Worm (Caenorhabditis elegans) whole organism, L2 larva: ENCODE results near the gene ZK1240.3.

Experiments
- C34F6.9 ChIP-seq: fragments of 150-350 bp; optimal IDR thresholded peaks from 2 replicates; lab custom pipeline; 2014; ENCODE audit warnings: missing biosample characterization, missing genetic modification characterization
- R02D3.7 ChIP-seq: fragments of 150-350 bp; optimal IDR thresholded peaks from 2 replicates; lab custom pipeline; 2014; ENCODE audit warnings: missing biosample characterization, missing genetic modification characterization
- Y55F3AM.14 ChIP-seq: fragments of 200-800 bp; sonication (Bioruptor generic); optimal IDR thresholded peaks from 2 replicates; lab custom pipeline; 2018; ENCODE audit warnings: mild to moderate bottlenecking, missing genetic modification characterization, missing compliant biosample characterization
- ZK546.5 ChIP-seq: sonication (generic microtip); optimal IDR thresholded peaks from 2 replicates; lab custom pipeline; 2017; ENCODE audit warnings: missing biosample characterization, missing genetic modification characterization
- ama-1 ChIP-seq: fragments of 150-350 bp; optimal IDR thresholded peaks from 2 replicates; lab custom pipeline; 2018; ENCODE audit warnings: inconsistent platforms
- blmp-1 ChIP-seq: sonication (generic microtip); optimal IDR thresholded peaks from 2 replicates; lab custom pipeline; 2017; ENCODE audit warnings: missing genetic modification characterization, mild to moderate bottlenecking, missing compliant biosample characterization, antibody characterized with exemption, moderate library complexity; ENCODE audit not compliant: insufficient read depth
- ceh-16 ChIP-seq: fragments of 150-350 bp; optimal IDR thresholded peaks from 2 replicates; lab custom pipeline; 2014; ENCODE audit warnings: missing biosample characterization, missing genetic modification characterization
- ceh-82 ChIP-seq: fragments of 150-350 bp; optimal IDR thresholded peaks from 2 replicates; lab custom pipeline; 2014; ENCODE audit warnings: missing biosample characterization, missing genetic modification characterization
- crh-2 ChIP-seq: sonication (generic microtip); optimal IDR thresholded peaks from 2 replicates; lab custom pipeline; 2017; ENCODE audit warnings: missing biosample characterization, missing genetic modification characterization
- dmd-4 ChIP-seq: sonication (generic microtip); optimal IDR thresholded peaks from 2 replicates; lab custom pipeline; 2017; ENCODE audit warnings: missing biosample characterization, missing genetic modification characterization
- elt-1 ChIP-seq: fragments of 150-350 bp; optimal IDR thresholded peaks from 2 replicates; lab custom pipeline; 2014; ENCODE audit warnings: missing biosample characterization, missing genetic modification characterization
- elt-3 ChIP-seq: sonication (generic microtip); optimal IDR thresholded peaks from 2 replicates; lab custom pipeline; 2017; ENCODE audit warnings: missing biosample characterization, missing genetic modification characterization
- fos-1 ChIP-seq: fragments of 150-350 bp; optimal IDR thresholded peaks from 2 replicates; lab custom pipeline; 2014; ENCODE audit warnings: missing biosample characterization, missing genetic modification characterization
- gmeb-1 ChIP-seq: fragments of 150-350 bp; optimal IDR thresholded peaks from 2 replicates; lab custom pipeline; 2014; ENCODE audit warnings: missing biosample characterization, missing genetic modification characterization
- lin-11 ChIP-seq: fragments of 150-350 bp; sonication (generic microtip); optimal IDR thresholded peaks from 2 replicates; lab custom pipeline; 2014; ENCODE audit warnings: missing biosample characterization, missing genetic modification characterization, inconsistent platforms, mixed read lengths
- lin-13 ChIP-seq: fragments of 150-350 bp; optimal IDR thresholded peaks from 2 replicates; lab custom pipeline; 2014; ENCODE audit warnings: missing biosample characterization, missing genetic modification reagents, missing genetic modification characterization
- lin-39 ChIP-seq: fragments of 150-350 bp; optimal IDR thresholded peaks from 2 replicates; lab custom pipeline; 2014; ENCODE audit warnings: missing biosample characterization, missing genetic modification reagents, missing genetic modification characterization
- lsy-2 ChIP-seq, 2 experiments: fragments of 150-350 bp in 1 of 2; sonication (generic microtip) in 1 of 2; optimal IDR thresholded peaks; 2 replicates each; lab custom pipeline; 2014 to 2017; ENCODE audit warnings: missing biosample characterization in 2 of 2, missing genetic modification characterization in 2 of 2
- mbf-1 ChIP-seq: sonication (generic microtip); optimal IDR thresholded peaks from 2 replicates; lab custom pipeline; 2017; ENCODE audit warnings: missing biosample characterization, missing genetic modification characterization
- mdl-1 ChIP-seq, 2 experiments: fragments of 150-350 bp in 1 of 2; sonication (generic microtip) in 1 of 2; optimal IDR thresholded peaks; 2 replicates each; lab custom pipeline; 2017; ENCODE audit warnings: missing biosample characterization in 2 of 2, missing genetic modification characterization in 2 of 2
- nhr-12 ChIP-seq: fragments of 150-350 bp; optimal IDR thresholded peaks from 2 replicates; lab custom pipeline; 2014; ENCODE audit warnings: missing biosample characterization, missing genetic modification characterization
- nhr-129 ChIP-seq: fragments of 150-350 bp; optimal IDR thresholded peaks from 2 replicates; lab custom pipeline; 2014; ENCODE audit warnings: missing biosample characterization, missing genetic modification characterization
- nhr-21 ChIP-seq: fragments of 150-350 bp; optimal IDR thresholded peaks from 2 replicates; lab custom pipeline; 2014; ENCODE audit warnings: missing biosample characterization, missing genetic modification characterization
- nhr-23 ChIP-seq: fragments of 150-350 bp; optimal IDR thresholded peaks from 2 replicates; lab custom pipeline; 2014; ENCODE audit warnings: missing biosample characterization, missing genetic modification reagents, missing genetic modification characterization
- nhr-6 ChIP-seq: fragments of 150-350 bp; optimal IDR thresholded peaks from 2 replicates; lab custom pipeline; 2014; ENCODE audit warnings: missing biosample characterization, missing genetic modification characterization
- nhr-77 ChIP-seq: fragments of 150-350 bp; optimal IDR thresholded peaks from 2 replicates; lab custom pipeline; 2014; ENCODE audit warnings: missing biosample characterization, missing genetic modification characterization
- peb-1 ChIP-seq: fragments of 150-350 bp; optimal IDR thresholded peaks from 2 replicates; lab custom pipeline; 2014; ENCODE audit warnings: missing biosample characterization, missing genetic modification characterization
- sem-4 ChIP-seq: fragments of 150-350 bp; optimal IDR thresholded peaks from 2 replicates; lab custom pipeline; 2014; ENCODE audit warnings: missing biosample characterization, missing genetic modification reagents, missing genetic modification characterization
- skn-1 ChIP-seq: sonication (generic microtip); optimal IDR thresholded peaks from 2 replicates; lab custom pipeline; 2017; ENCODE audit warnings: missing biosample characterization, missing genetic modification characterization
- snpc-4 ChIP-seq: fragments of 150-350 bp; optimal IDR thresholded peaks from 2 replicates; lab custom pipeline; 2014; ENCODE audit warnings: missing biosample characterization, missing genetic modification characterization
- unc-39 ChIP-seq: fragments of 150-350 bp; optimal IDR thresholded peaks from 2 replicates; lab custom pipeline; 2014; ENCODE audit warnings: missing biosample characterization, missing genetic modification characterization
- unc-55 ChIP-seq: fragments of 150-350 bp; sonication (generic microtip); optimal IDR thresholded peaks from 3 replicates; lab custom pipeline; 2014; ENCODE audit warnings: missing biosample characterization, missing genetic modification reagents, missing genetic modification characterization
- unc-62 ChIP-seq: fragments of 150-350 bp; optimal IDR thresholded peaks from 2 replicates; lab custom pipeline; 2014; ENCODE audit warnings: missing biosample characterization, missing genetic modification reagents, missing genetic modification characterization
- zag-1 ChIP-seq: fragments of 150-350 bp; optimal IDR thresholded peaks from 2 replicates; lab custom pipeline; 2014; ENCODE audit warnings: missing biosample characterization, missing genetic modification characterization
- ztf-11 ChIP-seq: sonication (generic microtip); optimal IDR thresholded peaks from 2 replicates; lab custom pipeline; 2017; ENCODE audit warnings: missing biosample characterization, missing genetic modification characterization
- ztf-4 ChIP-seq: fragments of 150-350 bp; optimal IDR thresholded peaks from 2 replicates; lab custom pipeline; 2014; ENCODE audit warnings: missing biosample characterization, missing genetic modification characterization

ZK1240.3 gene

DNA sequence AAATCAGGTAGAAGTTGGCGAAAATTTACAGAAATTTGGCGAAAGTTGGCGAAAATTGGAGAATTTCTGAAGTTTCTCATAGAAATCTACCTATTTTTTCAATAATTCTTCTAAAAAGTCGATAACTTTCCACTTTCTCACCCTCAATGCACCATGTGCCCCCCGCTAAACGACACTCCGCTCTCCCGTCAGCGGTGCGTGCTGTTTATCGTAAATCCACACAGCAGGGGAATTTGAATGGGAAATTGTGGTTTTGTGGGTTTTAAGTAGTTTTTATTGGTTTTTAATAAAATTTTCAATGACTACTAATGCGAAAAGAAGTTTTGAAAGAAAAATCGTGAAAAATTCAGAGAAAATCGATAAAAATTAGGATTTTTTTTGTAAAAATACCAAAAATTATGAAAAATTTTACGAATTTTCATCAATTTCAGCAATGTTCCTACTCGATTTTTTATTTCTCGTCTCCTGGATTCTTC, 21.9 kb downstream of the ZK1240.3 start, which contains the start of gene F43C11.6 (continued):
- TF ChIP-seq lin-39 (tag; lab: Kevin White, UChicago): no peak
- no peak for TF ChIP-seq ztf-11
- no peak for TF ChIP-seq ZK546.5 (tag; lab: Kevin White, UChicago)
- TF ChIP-seq nhr-77 (tag; lab: Kevin White, UChicago): no peak
- no peak for TF ChIP-seq elt-1
- TF ChIP-seq nhr-23 (tag; lab: Kevin White, UChicago): no peak
- TF ChIP-seq C34F6.9 (tag; lab: Kevin White, UChicago): peak; percentile 16
- no peak for TF ChIP-seq nhr-6 (tag; lab: Kevin White, UChicago)
- TF ChIP-seq ceh-82 (tag; lab: Kevin White, UChicago): no peak
- no peak for TF ChIP-seq unc-39 (tag; lab: Kevin White, UChicago)
- no peak for TF ChIP-seq elt-3 (tag; lab: Kevin White, UChicago)
- no peak for TF ChIP-seq mdl-1 (tag; optimal IDR thresholded peaks at IDR 0.05; lab: Kevin White, UChicago)
- no peak for TF ChIP-seq ceh-16 (tag; lab: Kevin White, UChicago)
- no peak for TF ChIP-seq zag-1 (tag; lab: Kevin White, UChicago)

DNA sequence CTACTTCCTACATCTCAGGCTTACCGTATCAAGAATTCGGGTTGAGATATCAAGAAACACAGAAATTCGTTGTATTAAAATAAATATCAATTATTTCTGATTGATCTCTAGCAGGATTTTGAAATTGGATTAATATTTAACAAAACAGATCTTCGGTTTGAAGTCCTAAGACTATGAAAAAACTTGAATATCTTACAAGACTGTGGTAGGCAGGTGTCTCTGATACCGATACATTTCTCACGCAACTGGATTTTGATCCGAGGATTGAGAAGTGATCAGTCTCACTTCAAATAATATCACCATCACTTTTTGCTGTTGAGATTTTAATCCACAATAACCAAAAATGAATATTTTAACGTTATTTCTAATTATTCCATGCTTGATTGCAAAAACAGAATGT, 26.5 kb downstream of the ZK1240.3 start, which contains the start of gene F43C11.4:
F43C11.4 (plus strand) TSS at position 301 of the 400 bp plus-strand sequence.
- TF ChIP-seq mdl-1 (tag; optimal IDR thresholded peaks at IDR 0.05; lab: Kevin White, UChicago) (no peak), lin-39 (tag; lab: Kevin White, UChicago) (no peak), snpc-4 (no peak), fos-1 (tag; lab: Kevin White, UChicago) (no peak), unc-62 (GFP tag; lab: Kevin White, UChicago) (no peak), elt-1 (no peak), dmd-4 (tag; lab: Kevin White, UChicago) (no peak), lin-13 (no peak), R02D3.7 (no peak), Y55F3AM.14 (no peak), sem-4 (tag; lab: Kevin White, UChicago) (no peak), ama-1 (no peak), unc-39 (tag; lab: Kevin White, UChicago) (no peak), nhr-6 (tag; lab: Kevin White, UChicago) (no peak), gmeb-1 (tag; lab: Kevin White, UChicago) (no peak), ztf-4 (no peak), mbf-1 (no peak), nhr-12 (tag; lab: Kevin White, UChicago) (no peak)

DNA sequence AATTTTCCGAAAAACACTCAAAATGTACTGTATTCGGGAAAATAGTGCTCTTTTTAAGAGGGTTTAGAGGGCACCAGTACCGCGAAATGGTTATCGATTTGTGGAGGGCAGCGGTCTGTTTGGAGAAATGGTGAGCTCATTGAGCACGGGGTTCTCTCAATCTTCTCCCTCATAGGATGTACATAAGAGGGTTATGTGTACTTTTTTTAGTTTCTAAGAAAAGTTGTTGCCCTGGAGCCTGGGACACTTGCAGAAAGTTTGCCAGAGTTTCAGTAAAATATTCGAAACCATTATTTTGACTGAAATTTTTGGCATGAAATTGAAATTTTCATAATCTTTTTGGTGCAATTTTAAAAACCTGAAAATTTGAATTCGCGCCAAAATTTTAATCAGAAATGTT, 32.4 kb downstream of the ZK1240.3 start, which contains the start of gene F43C11.10:
F43C11.10 (minus strand) TSS at position 101 of the 400 bp plus-strand sequence.
- TF ChIP-seq dmd-4 (tag; lab: Kevin White, UChicago): no peak
- TF ChIP-seq crh-2 (tag; lab: Kevin White, UChicago): no peak
- TF ChIP-seq lin-39 (tag; lab: Kevin White, UChicago): no peak
- no peak for TF ChIP-seq nhr-129 (tag; lab: Kevin White, UChicago)
- no peak for TF ChIP-seq skn-1 (tag; lab: Kevin White, UChicago)
- no peak for TF ChIP-seq Y55F3AM.14
- no peak for TF ChIP-seq lin-13
- no peak for TF ChIP-seq ama-1

DNA sequence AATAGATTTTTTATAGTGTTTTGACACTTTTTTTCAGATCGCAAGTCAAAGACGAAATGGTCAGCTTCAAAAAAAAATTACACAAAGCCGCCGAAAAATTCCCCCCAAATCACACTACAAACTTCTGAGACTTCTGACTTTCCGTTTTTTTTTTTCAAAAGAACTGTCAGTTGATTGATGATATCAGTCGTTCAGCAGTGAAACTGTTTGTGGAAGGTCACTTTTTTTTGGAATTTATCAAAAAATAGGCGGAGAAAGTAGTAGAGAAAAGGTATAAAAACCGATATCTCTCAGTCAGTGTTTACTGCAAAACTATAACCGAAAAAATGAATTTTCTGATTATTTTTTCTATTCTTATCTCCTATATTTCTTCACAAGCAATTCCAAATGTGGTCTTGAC, 32.9 kb downstream of the ZK1240.3 start, which contains the start of gene F43C11.3:
F43C11.3 (plus strand) TSS at position 301 of the 400 bp plus-strand sequence.
- no peak for TF ChIP-seq unc-62 (GFP tag; lab: Kevin White, UChicago)
- TF ChIP-seq ama-1: no peak
- no peak for TF ChIP-seq skn-1 (tag; lab: Kevin White, UChicago)
- TF ChIP-seq ztf-4: no peak
- no peak for TF ChIP-seq blmp-1 (tag; lab: Kevin White, UChicago)

DNA sequence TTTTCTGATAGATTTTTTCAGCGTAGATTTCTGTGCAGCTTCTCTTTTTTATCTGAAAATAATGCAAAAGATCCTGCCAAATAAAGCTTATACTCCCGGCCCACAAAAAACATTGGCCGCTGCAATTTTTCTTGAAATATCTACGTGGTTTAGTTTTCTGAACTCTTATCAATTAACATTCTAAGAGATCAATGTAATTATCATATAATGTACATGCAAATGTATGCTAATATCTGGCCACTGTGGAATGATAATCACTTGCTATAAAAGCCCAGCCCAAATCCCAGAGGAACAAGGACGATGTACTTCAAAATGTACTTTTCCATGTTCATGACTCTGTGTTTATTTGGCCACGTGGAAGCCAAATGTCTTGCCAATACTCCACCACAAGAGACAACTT, 34.3 kb downstream of the ZK1240.3 start, which contains the start of gene F43C11.2:
F43C11.2 (plus strand) TSS at position 301 of the 400 bp plus-strand sequence.
- TF ChIP-seq elt-1: no peak
- TF ChIP-seq lin-39 (tag; lab: Kevin White, UChicago): no peak
- TF ChIP-seq nhr-6 (tag; lab: Kevin White, UChicago): no peak
- TF ChIP-seq blmp-1 (tag; lab: Kevin White, UChicago): no peak
- no peak for TF ChIP-seq peb-1 (tag; lab: Kevin White, UChicago)
- TF ChIP-seq nhr-21 (tag; lab: Kevin White, UChicago): no peak
- TF ChIP-seq ztf-11: no peak
- no peak for TF ChIP-seq dmd-4 (tag; lab: Kevin White, UChicago)
- no peak for TF ChIP-seq lin-13
- TF ChIP-seq unc-55 (GFP tag; lab: Kevin White, UChicago): no peak
- no peak for TF ChIP-seq nhr-23 (tag; lab: Kevin White, UChicago)
- TF ChIP-seq lin-11 (tag; lab: Kevin White, UChicago): no peak
- no peak for TF ChIP-seq lsy-2 (tag; optimal IDR thresholded peaks at IDR 0.05; lab: Kevin White, UChicago)
